Fruit fly (Drosophila melanogaster): ENCODE results near the gene CG5342.

Gene CG5342

dm6 chr3R:11612467-11612866 lies 33.8 kb downstream of the CG5342 start:
- TF ChIP-seq Bteb2 (GFP tag; optimal IDR thresholded peaks at IDR 0.05) (no peak), so (GFP tag; IDR thresholded peaks at IDR 0.05) (no peak), CG9932 (GFP tag; IDR thresholded peaks at IDR 0.05) (no peak), CG17802 (tag; optimal IDR thresholded peaks at IDR 0.05) (no peak), CG3838 (GFP tag; optimal IDR thresholded peaks at IDR 0.05) (no peak), fu2 (GFP tag; optimal IDR thresholded peaks at IDR 0.05) (no peak), CG12659 (GFP tag; optimal IDR thresholded peaks at IDR 0.05) (no peak), NFAT (GFP tag; IDR thresholded peaks at IDR 0.05) (no peak)

- TF ChIP-seq ci (GFP tag; IDR thresholded peaks at IDR 0.05) (peak; percentile 68; the same call in 2 of the 3 replicates), CG4617 (GFP tag; optimal IDR thresholded peaks at IDR 0.05; ENCODE audit: borderline replicate concordance) (peak; percentile 18), CG3726 (GFP tag; IDR thresholded peaks at IDR 0.05) (no peak), twi (tag; optimal IDR thresholded peaks at IDR 0.05) (peak; percentile 32), h (optimal IDR thresholded peaks at IDR 0.05) (no peak), Abd-B (GFP tag; optimal IDR thresholded peaks at IDR 0.05) (peak; percentile 35), CG9817 (tag; optimal IDR thresholded peaks at IDR 0.05) (peak; percentile 63), CG1024 (GFP tag; IDR thresholded peaks at IDR 0.05) (peak; percentile 51; the same call in 1 of the 2 replicates), Elba2 (GFP tag; optimal IDR thresholded peaks at IDR 0.05) (peak; percentile 9), lov (optimal IDR thresholded peaks at IDR 0.05) (no peak), lov (GFP tag; IDR thresholded peaks at IDR 0.05) (peak; percentile 72; the same call in 1 of the 3 replicates), HLH4C (GFP tag; IDR thresholded peaks at IDR 0.05; ENCODE audit: partially characterized antibody) (no peak), E2f2 (GFP tag; IDR thresholded peaks at IDR 0.05) (peak; percentile 84), CG16863 (GFP tag; optimal IDR thresholded peaks at IDR 0.05) (peak; percentile 34), trh (GFP tag; optimal IDR thresholded peaks at IDR 0.05) (peak; percentile 51), CG1529 (GFP tag; optimal IDR thresholded peaks at IDR 0.05) (peak; percentile 22), pita (GFP tag; optimal IDR thresholded peaks at IDR 0.05) (peak; percentile 54), Dp (GFP tag; optimal IDR thresholded peaks at IDR 0.05) (peak; percentile 85), CG15514 (GFP tag; optimal IDR thresholded peaks at IDR 0.05) (peak; percentile 27), CG6272 (GFP tag; IDR thresholded peaks at IDR 0.05) (0 out of 2 replicates have a peak, but pooled peaks have one; percentile 21), CG10147 (GFP tag; optimal IDR thresholded peaks at IDR 0.05) (no peak), CG2116 (GFP tag; optimal IDR thresholded peaks at IDR 0.05) (peak; percentile 17), zfh1 (GFP tag; IDR thresholded peaks at IDR 0.05) (peak; percentile 70; the same call in 2 of the 3 replicates), tup (GFP tag; optimal IDR thresholded peaks at IDR 0.05) (peak; percentile 35), CG12299 (tag; optimal IDR thresholded peaks at IDR 0.05) (no peak), Kr (GFP tag; optimal IDR thresholded peaks at IDR 0.05) (peak; percentile 78), ara (GFP tag; IDR thresholded peaks at IDR 0.05) (no peak), ftz-f1 (GFP tag; optimal IDR thresholded peaks at IDR 0.05) (no peak), Oaz (GFP tag; IDR thresholded peaks at IDR 0.05) (no peak), lilli (GFP tag; optimal IDR thresholded peaks at IDR 0.05) (peak; percentile 66), CG14014 (GFP tag; IDR thresholded peaks at IDR 0.05) (peak; percentile 64), CG4328 (GFP tag; optimal IDR thresholded peaks at IDR 0.05) (no peak), Mrtf (GFP tag; IDR thresholded peaks at IDR 0.05) (peak; percentile 67; the same call in 2 of the 3 replicates), D19A (tag; optimal IDR thresholded peaks at IDR 0.05) (peak; percentile 49), bigmax (GFP tag; optimal IDR thresholded peaks at IDR 0.05) (no peak), Stat92E (GFP tag; optimal IDR thresholded peaks at IDR 0.05) (peak in 1 of 3 experiments; percentile 44), Fer1 (GFP tag; optimal IDR thresholded peaks at IDR 0.05) (peak; percentile 43), fu2 (GFP tag; optimal IDR thresholded peaks at IDR 0.05) (peak; percentile 26), CG11093 (GFP tag; IDR thresholded peaks at IDR 0.05) (0 out of 3 replicates have a peak, but pooled peaks have one; percentile 28), vvl (GFP tag; IDR thresholded peaks at IDR 0.05) (peak; percentile 82), CG7786 (GFP tag; optimal IDR thresholded peaks at IDR 0.05) (peak; percentile 34)
These were observed 34.8 kb downstream of the CG5342 start for dm6 chr3R:11613252-11614036.

Data from whole organism, embryonic.